Worm (Caenorhabditis elegans) whole organism, L1 larva: Measurements from ENCODE around the gene Y47D3A.20.

Source experiments
- C34B4.2 ChIP-seq: sonication (generic microtip); optimal IDR thresholded peaks from 2 replicates; lab custom pipeline; 2017; ENCODE audit warnings: mild to moderate bottlenecking, missing genetic modification characterization, missing compliant biosample characterization
- elt-2 ChIP-seq: sonication (generic microtip); optimal IDR thresholded peaks from 2 replicates; lab custom pipeline; 2016; ENCODE audit warnings: missing genetic modification characterization, mild to moderate bottlenecking, inconsistent platforms, missing compliant biosample characterization, missing genetic modification reagents
- elt-3 ChIP-seq, 6 experiments: fragments of 150-350 bp in 1 of 6; sonication (generic microtip); optimal IDR thresholded peaks; 2 replicates each; lab custom pipeline; 2017 to 2018; ENCODE audit warnings: missing biosample characterization in 6 of 6, missing genetic modification characterization in 6 of 6, inconsistent platforms in 1 of 6
- mep-1 ChIP-seq: fragments of 150-350 bp; optimal IDR thresholded peaks from 2 replicates; lab custom pipeline; 2014; ENCODE audit warnings: missing biosample characterization, missing genetic modification characterization
- nhr-237 ChIP-seq: fragments of 150-350 bp; optimal IDR thresholded peaks from 2 replicates; lab custom pipeline; 2014; ENCODE audit warnings: missing biosample characterization, missing genetic modification characterization
- nhr-85 ChIP-seq: sonication (generic microtip); peaks from one replicate; lab custom pipeline; 2016; ENCODE audit warnings: missing genetic modification characterization, inconsistent platforms, missing compliant biosample characterization
- nhr-90 ChIP-seq: sonication (generic microtip); optimal IDR thresholded peaks from 2 replicates; lab custom pipeline; 2016; ENCODE audit warnings: mild to moderate bottlenecking, missing genetic modification characterization, missing compliant biosample characterization; ENCODE audit not compliant: poor library complexity
- tbx-2 ChIP-seq: sonication (generic microtip); optimal IDR thresholded peaks from 2 replicates; lab custom pipeline; 2016; ENCODE audit warnings: missing genetic modification characterization, missing compliant biosample characterization
- ztf-11 ChIP-seq, 2 experiments: sonication (generic microtip); optimal IDR thresholded peaks; 2 replicates each; lab custom pipeline; 2016 to 2017; ENCODE audit warnings: missing genetic modification characterization in 2 of 2, missing biosample characterization in 1 of 2, missing compliant biosample characterization in 1 of 2

DNA sequence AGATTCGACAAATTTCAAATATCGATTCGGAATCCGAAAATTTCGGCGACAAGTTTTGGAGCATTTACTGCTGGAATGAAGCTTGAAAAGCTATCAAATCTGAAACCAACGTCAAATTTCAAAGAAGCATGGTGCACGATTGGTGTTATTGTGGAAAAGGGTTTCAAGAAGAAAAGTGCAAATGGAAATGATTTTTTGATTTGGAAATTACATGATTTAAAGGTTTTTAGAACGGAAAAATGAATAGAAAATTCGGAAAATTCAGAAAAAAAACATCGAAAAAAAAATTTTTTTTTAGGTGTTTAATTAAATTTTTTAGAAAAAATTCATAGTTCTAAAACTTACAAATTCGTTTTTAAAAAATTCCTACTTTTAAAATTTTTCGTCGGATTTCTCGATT lies 43.3 kb downstream of the Y47D3A.20 start, which contains the start of gene teg-1:
- TF ChIP-seq nhr-85 (no peak), elt-3 (tag; optimal IDR thresholded peaks at IDR 0.05; lab: Kevin White, UChicago) (no peak), nhr-90 (no peak), tbx-2 (tag; lab: Kevin White, UChicago) (no peak), C34B4.2 (no peak), nhr-237 (no peak), elt-2 (no peak), mep-1 (tag; lab: Kevin White, UChicago) (no peak), ztf-11 (tag; optimal IDR thresholded peaks at IDR 0.05; lab: Kevin White, UChicago) (no peak)
